Fruit fly (Drosophila melanogaster): ENCODE results near the gene ush.

ush gene

dm6 chr2L:552432-552929, 76.5 kb downstream of the ush start, which contains the start of gene Ets21C (continued):
- TF ChIP-seq tll (GFP tag; optimal IDR thresholded peaks at IDR 0.05) = no peak
- no peak for TF ChIP-seq pita (GFP tag; optimal IDR thresholded peaks at IDR 0.05)
- TF ChIP-seq ssp (GFP tag; IDR thresholded peaks at IDR 0.05) = no peak
- TF ChIP-seq CG12942 (GFP tag; optimal IDR thresholded peaks at IDR 0.05) = no peak
- no peak for TF ChIP-seq Bdp1 (GFP tag; optimal IDR thresholded peaks at IDR 0.05)
- no peak for TF ChIP-seq CG16779 (GFP tag; IDR thresholded peaks at IDR 0.05)
- TF ChIP-seq CG17802 (tag; optimal IDR thresholded peaks at IDR 0.05) = no peak
- TF ChIP-seq Lpt (GFP tag; optimal IDR thresholded peaks at IDR 0.05) = no peak
- no peak for TF ChIP-seq dati (GFP tag; IDR thresholded peaks at IDR 0.05)
- no peak for TF ChIP-seq CG15269 (tag; optimal IDR thresholded peaks at IDR 0.05)
- TF ChIP-seq CG9437 (GFP tag; optimal IDR thresholded peaks at IDR 0.05) = no peak
- peak in 1 of 2 experiments; percentile 40 for TF ChIP-seq Eip74EF (GFP tag; optimal IDR thresholded peaks at IDR 0.05)
- no peak for TF ChIP-seq B-H1 (GFP tag; IDR thresholded peaks at IDR 0.05)
- TF ChIP-seq Fer2 (tag; optimal IDR thresholded peaks at IDR 0.05) = no peak
- no peak for TF ChIP-seq disco-r (GFP tag; optimal IDR thresholded peaks at IDR 0.05)
- no peak for TF ChIP-seq CG12299 (tag; optimal IDR thresholded peaks at IDR 0.05)
- TF ChIP-seq Scr (GFP tag; IDR thresholded peaks at IDR 0.05; ENCODE audit: partially characterized antibody) = 0 out of 2 replicates have a peak, but pooled peaks have one; percentile 22
- no peak for TF ChIP-seq psq (GFP tag; optimal IDR thresholded peaks at IDR 0.05)
- no peak for TF ChIP-seq HLH3B (GFP tag; IDR thresholded peaks at IDR 0.05)
- TF ChIP-seq scrt (GFP tag; optimal IDR thresholded peaks at IDR 0.05) = no peak
- peak; percentile 65 for TF ChIP-seq Atf6 (GFP tag; IDR thresholded peaks at IDR 0.05)
- TF ChIP-seq CG8089 (GFP tag; optimal IDR thresholded peaks at IDR 0.05) = no peak
- no peak for TF ChIP-seq CG4854 (GFP tag; optimal IDR thresholded peaks at IDR 0.05)
- peak; percentile 65; the same call in 1 of the 3 replicates for TF ChIP-seq ci (GFP tag; IDR thresholded peaks at IDR 0.05)
- no peak for TF ChIP-seq CG13624 (GFP tag; optimal IDR thresholded peaks at IDR 0.05)
- no peak for TF ChIP-seq Usf (GFP tag; optimal IDR thresholded peaks at IDR 0.05)
- no peak for TF ChIP-seq CG10979 (tag; optimal IDR thresholded peaks at IDR 0.05)
- TF ChIP-seq knrl (GFP tag; IDR thresholded peaks at IDR 0.05; ENCODE audit: partially characterized antibody) = no peak
- no peak for TF ChIP-seq amos (GFP tag; IDR thresholded peaks at IDR 0.05; ENCODE audit: partially characterized antibody)
- TF ChIP-seq CG10274 (GFP tag; optimal IDR thresholded peaks at IDR 0.05) = no peak
- TF ChIP-seq CG31365 (tag; optimal IDR thresholded peaks at IDR 0.05) = no peak
- TF ChIP-seq bsh (GFP tag; optimal IDR thresholded peaks at IDR 0.05) = peak in 1 of 2 experiments; percentile 27
- TF ChIP-seq sim (GFP tag; IDR thresholded peaks at IDR 0.05) = no peak
- TF ChIP-seq CG10543 (GFP tag; optimal IDR thresholded peaks at IDR 0.05) = peak; percentile 72
- no peak for TF ChIP-seq nau (GFP tag; optimal IDR thresholded peaks at IDR 0.05)
- TF ChIP-seq NfI (GFP tag; optimal IDR thresholded peaks at IDR 0.05) = no peak
- no peak for TF ChIP-seq vnd (GFP tag; IDR thresholded peaks at IDR 0.05; ENCODE audit: partially characterized antibody)
- TF ChIP-seq hbn (GFP tag; IDR thresholded peaks at IDR 0.05; ENCODE audit: partially characterized antibody) = no peak
- no peak for TF ChIP-seq ken (GFP tag; IDR thresholded peaks at IDR 0.05)
- TF ChIP-seq corto (GFP tag; optimal IDR thresholded peaks at IDR 0.05) = no peak
- no peak for TF ChIP-seq CG15696 (tag; optimal IDR thresholded peaks at IDR 0.05)
- no peak for TF ChIP-seq CG14050 (GFP tag; IDR thresholded peaks at IDR 0.05)
- no peak for TF ChIP-seq CG17829 (tag; optimal IDR thresholded peaks at IDR 0.05)
- TF ChIP-seq ranshi (GFP tag; IDR thresholded peaks at IDR 0.05) = no peak
- no peak for TF ChIP-seq CG31441 (GFP tag; IDR thresholded peaks at IDR 0.05)
- no peak for TF ChIP-seq Hr51 (GFP tag; optimal IDR thresholded peaks at IDR 0.05)
- no peak for TF ChIP-seq CG14860 (GFP tag; IDR thresholded peaks at IDR 0.05; ENCODE audit: partially characterized antibody)
- TF ChIP-seq dpn (GFP tag; optimal IDR thresholded peaks at IDR 0.05) = no peak
- no peak for TF ChIP-seq CG7839 (tag; optimal IDR thresholded peaks at IDR 0.05)
- no peak for TF ChIP-seq D19A (tag; optimal IDR thresholded peaks at IDR 0.05)

Measured in whole organism, embryonic.